Worm (Caenorhabditis elegans) whole organism, L1 larva: Measurements from ENCODE around the gene nspg-3.

Experiments
- Y116A8C.19 ChIP-seq: sonication (generic microtip); optimal IDR thresholded peaks from 2 replicates; lab custom pipeline; 2016; ENCODE audit warnings: missing compliant biosample characterization, missing genetic modification characterization, borderline replicate concordance
- ama-1 ChIP-seq: fragments of 150-350 bp; optimal IDR thresholded peaks from 2 replicates; lab custom pipeline; 2014
- elt-2 ChIP-seq: sonication (generic microtip); optimal IDR thresholded peaks from 2 replicates; lab custom pipeline; 2016; ENCODE audit warnings: missing genetic modification characterization, mild to moderate bottlenecking, inconsistent platforms, missing compliant biosample characterization, missing genetic modification reagents
- mdl-1 ChIP-seq, 2 experiments: fragments of 150-350 bp; optimal IDR thresholded peaks; 2 replicates each; lab custom pipeline; 2014 to 2017; ENCODE audit warnings: missing biosample characterization in 2 of 2, missing genetic modification characterization in 2 of 2, inconsistent platforms in 1 of 2
- unc-62 ChIP-seq: fragments of 150-350 bp; optimal IDR thresholded peaks from 2 replicates; lab custom pipeline; 2014; ENCODE audit warnings: missing biosample characterization, missing genetic modification reagents, missing genetic modification characterization
- unc-86 ChIP-seq: sonication (generic microtip); optimal IDR thresholded peaks from 2 replicates; lab custom pipeline; 2016; ENCODE audit warnings: missing genetic modification characterization, missing compliant biosample characterization
- zip-4 ChIP-seq: fragments of 200-800 bp; sonication (Bioruptor generic); optimal IDR thresholded peaks from 2 replicates; lab custom pipeline; 2018; ENCODE audit warnings: mild to moderate bottlenecking, missing genetic modification characterization, moderate library complexity, missing compliant biosample characterization
- ztf-11 ChIP-seq, 2 experiments: sonication (generic microtip); optimal IDR thresholded peaks; 2 replicates each; lab custom pipeline; 2016 to 2017; ENCODE audit warnings: missing genetic modification characterization in 2 of 2, missing biosample characterization in 1 of 2, missing compliant biosample characterization in 1 of 2

ce11 chrII:6118163-6118562 lies 26.6 kb downstream of the nspg-3 start, which contains the start of gene C29H12.6:
- TF ChIP-seq unc-62 (GFP tag; lab: Kevin White, UChicago) (no peak), mdl-1 (tag; optimal IDR thresholded peaks at IDR 0.05; lab: Kevin White, UChicago) (no peak), ztf-11 (tag; optimal IDR thresholded peaks at IDR 0.05; lab: Kevin White, UChicago) (no peak), ama-1 (lab: Kevin White, UChicago) (no peak), unc-86 (no peak), Y116A8C.19 (no peak), elt-2 (tag; lab: Kevin White, UChicago) (no peak), zip-4 (GFP tag; lab: Kevin White, UChicago) (no peak)
